Fruit fly (Drosophila melanogaster) whole organism, prepupa: ENCODE results near the gene Dip-C.

Source experiments
- CG3032 ChIP-seq: fragments of 200-800 bp; optimal IDR thresholded peaks from 2 replicates; lab custom pipeline; 2019; ENCODE audit warnings: missing biosample characterization, mild to moderate bottlenecking, missing genetic modification characterization, moderate library complexity
- Ets21C ChIP-seq: fragments of 200-800 bp; sonication (Bioruptor generic); optimal IDR thresholded peaks from 3 replicates; lab custom pipeline; 2016; ENCODE audit warnings: missing biosample characterization, missing genetic modification characterization
- Ets96B ChIP-seq: fragments of 200-800 bp; optimal IDR thresholded peaks from 2 replicates; lab custom pipeline; 2019; ENCODE audit warnings: missing biosample characterization, mild to moderate bottlenecking, missing genetic modification characterization, moderate library complexity
- Gug ChIP-seq: fragments of 200-800 bp; sonication (Bioruptor generic); IDR thresholded peaks from 2 replicates; pipeline ENCODE4 v1.3.6; 2022; ENCODE audit warnings: missing biosample characterization, missing genetic modification characterization
- Hr38 ChIP-seq: sonication (Bioruptor generic); optimal IDR thresholded peaks from 2 replicates; lab custom pipeline; 2016; ENCODE audit warnings: missing biosample characterization, missing genetic modification characterization
- Hr4 ChIP-seq: fragments of 200-800 bp; sonication (Bioruptor generic); optimal IDR thresholded peaks from 3 replicates; lab custom pipeline; 2016; ENCODE audit warnings: missing biosample characterization, missing genetic modification characterization
- acj6 ChIP-seq: fragments of 200-800 bp; sonication (Bioruptor generic); optimal IDR thresholded peaks from 3 replicates; lab custom pipeline; 2016; ENCODE audit warnings: missing biosample characterization, missing genetic modification characterization
- cyc ChIP-seq: fragments of 200-800 bp; sonication (Bioruptor generic); optimal IDR thresholded peaks from 3 replicates; lab custom pipeline; 2016; ENCODE audit warnings: missing biosample characterization, missing genetic modification characterization
- dac ChIP-seq: fragments of 200-800 bp; sonication (Bioruptor generic); optimal IDR thresholded peaks from 2 replicates; lab custom pipeline; 2017; ENCODE audit warnings: missing biosample characterization, mild to moderate bottlenecking, missing genetic modification characterization
- eg ChIP-seq: fragments of 200-800 bp; sonication (Bioruptor generic); IDR thresholded peaks from 3 replicates; pipeline ENCODE4 v1.3.6; 2022; ENCODE audit warnings: missing biosample characterization, missing genetic modification characterization
- lz ChIP-seq: fragments of 200-800 bp; sonication (Bioruptor generic); optimal IDR thresholded peaks from 3 replicates; lab custom pipeline; 2016; ENCODE audit warnings: missing biosample characterization, missing genetic modification characterization
- net ChIP-seq: fragments of 200-800 bp; sonication (Bioruptor generic); optimal IDR thresholded peaks from 3 replicates; lab custom pipeline; 2016; ENCODE audit warnings: missing biosample characterization, missing genetic modification characterization
- vri ChIP-seq: fragments of 200-800 bp; sonication (Bioruptor generic); optimal IDR thresholded peaks from 3 replicates; lab custom pipeline; 2016; ENCODE audit warnings: missing biosample characterization, mild to moderate bottlenecking, missing genetic modification characterization

DNA sequence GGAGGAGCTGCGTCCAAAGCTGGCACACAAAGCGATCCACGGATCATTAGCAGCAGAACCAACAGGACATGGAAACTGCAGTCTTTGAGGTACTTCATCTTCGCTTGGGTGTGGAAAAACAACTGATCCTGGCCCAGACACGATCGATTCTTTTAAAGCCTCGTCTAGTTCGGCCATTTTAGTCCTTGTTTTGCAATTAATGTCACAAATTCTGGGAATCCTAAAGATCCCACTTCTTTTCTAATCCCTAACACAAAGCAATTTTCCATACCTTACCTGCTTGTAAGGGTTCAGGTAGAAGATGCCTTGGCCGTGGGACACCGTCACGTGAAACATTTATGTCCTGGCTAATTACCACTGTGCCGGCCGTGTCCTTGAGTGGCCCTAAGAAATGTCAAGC lies 31.0 kb downstream of the Dip-C start, which contains the start of gene CG10035:
- TF ChIP-seq Hr4 (GFP tag; lab: Kevin White, UChicago), result no peak
- no peak for TF ChIP-seq net
- no peak for TF ChIP-seq vri
- TF ChIP-seq dac (GFP tag; lab: Kevin White, UChicago), result no peak
- TF ChIP-seq CG3032, result no peak
- no peak for TF ChIP-seq acj6 (GFP tag; lab: Kevin White, UChicago)
- no peak for TF ChIP-seq lz (GFP tag; lab: Kevin White, UChicago)
- no peak for TF ChIP-seq Gug (GFP tag; lab: Robert Waterston, UW)
- TF ChIP-seq eg, result no peak
- TF ChIP-seq Hr38, result no peak
- no peak for TF ChIP-seq Ets21C (GFP tag; lab: Kevin White, UChicago)
- TF ChIP-seq Ets96B (tag; lab: Kevin White, UChicago), result no peak
- no peak for TF ChIP-seq cyc
